Fruit fly (Drosophila melanogaster) whole organism, prepupa: Measurements from ENCODE around the gene CG17721.

ENCODE experiments used
- CG31627 ChIP-seq: fragments of 200-800 bp; sonication (Bioruptor generic); optimal IDR thresholded peaks from 3 replicates; lab custom pipeline; 2016; ENCODE audit warnings: missing biosample characterization, missing genetic modification characterization
- CG6854 ChIP-seq: fragments of 200-800 bp; sonication (Bioruptor generic); optimal IDR thresholded peaks from 2 replicates; lab custom pipeline; 2017; ENCODE audit warnings: missing biosample characterization, mild to moderate bottlenecking, missing genetic modification characterization
- CG8119 ChIP-seq: fragments of 200-800 bp; sonication (Bioruptor generic); IDR thresholded peaks from 3 replicates; pipeline ENCODE4 v1.3.6; 2022; ENCODE audit warnings: missing biosample characterization, missing genetic modification characterization
- CG8319 ChIP-seq: fragments of 200-800 bp; sonication (Bioruptor generic); optimal IDR thresholded peaks from 3 replicates; lab custom pipeline; 2016; ENCODE audit warnings: missing biosample characterization, missing genetic modification characterization
- Eip78C ChIP-seq: fragments of 200-800 bp; sonication (Bioruptor generic); peaks from one replicate; lab custom pipeline; 2016; ENCODE audit warnings: missing biosample characterization, missing genetic modification characterization
- Eip93F ChIP-seq: fragments of 200-800 bp; sonication (Bioruptor generic); optimal IDR thresholded peaks from 2 replicates; lab custom pipeline; 2016; ENCODE audit warnings: missing biosample characterization, mild to moderate bottlenecking, missing genetic modification characterization
- acj6 ChIP-seq: fragments of 200-800 bp; sonication (Bioruptor generic); optimal IDR thresholded peaks from 3 replicates; lab custom pipeline; 2016; ENCODE audit warnings: missing biosample characterization, missing genetic modification characterization
- vri ChIP-seq: fragments of 200-800 bp; sonication (Bioruptor generic); optimal IDR thresholded peaks from 3 replicates; lab custom pipeline; 2016; ENCODE audit warnings: missing biosample characterization, mild to moderate bottlenecking, missing genetic modification characterization

- TF ChIP-seq CG31627 (GFP tag; lab: Kevin White, UChicago) (no peak), CG8319 (no peak), Eip78C (GFP tag; lab: Kevin White, UChicago) (no peak), CG6854 (GFP tag; lab: Kevin White, UChicago) (no peak), vri (no peak), Eip93F (no peak), acj6 (no peak), CG8119 (no peak)
These were observed at the start of gene CG17721, which contains the start of gene Arfip for dm6 chr3R:11234918-11235371.
